Worm (Caenorhabditis elegans): ENCODE data around the gene sri-18.

DNA sequence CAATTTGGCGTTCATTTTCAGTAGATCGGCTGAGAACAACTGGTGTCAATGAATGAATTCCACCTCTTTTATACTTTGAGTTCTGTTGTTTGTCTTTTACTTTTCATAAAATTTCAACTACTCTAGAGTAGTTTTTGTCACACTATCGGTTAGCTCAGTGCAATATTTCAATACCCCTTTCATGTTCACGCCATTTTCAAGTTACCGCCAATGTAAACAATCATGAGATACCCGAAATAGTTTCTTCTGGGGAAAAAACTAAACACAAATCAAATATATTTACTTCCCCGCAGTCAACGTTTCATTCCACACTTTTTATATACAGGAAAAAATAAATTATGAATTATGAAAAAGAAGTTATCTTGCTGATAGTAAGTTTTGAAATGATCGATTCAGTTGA is 32.0 kb downstream of the sri-18 start, which contains the start of gene fipr-4:
- TF ChIP-seq ceh-79 (tag; optimal IDR thresholded peaks at IDR 0.05) (no peak), Y67H2A.10 (GFP tag; conservative IDR thresholded peaks at IDR 0.05) (no peak), lin-35 (GFP tag; optimal IDR thresholded peaks at IDR 0.05) (no peak), ceh-91 (GFP tag; IDR thresholded peaks at IDR 0.05) (no peak), let-607 (tag; optimal IDR thresholded peaks at IDR 0.05) (no peak)
